Fruit fly (Drosophila melanogaster) whole organism, prepupa: ENCODE data around the gene janA.

ENCODE experiments used
- CG10631 ChIP-seq: fragments of 200-800 bp; sonication (Bioruptor generic); optimal IDR thresholded peaks from 2 replicates; lab custom pipeline; 2016; ENCODE audit warnings: missing biosample characterization, missing genetic modification characterization
- CG10669 ChIP-seq: fragments of 200-800 bp; sonication (Bioruptor generic); optimal IDR thresholded peaks from 3 replicates; lab custom pipeline; 2018; ENCODE audit warnings: missing biosample characterization, mild to moderate bottlenecking, missing genetic modification characterization, moderate library complexity
- CG11294 ChIP-seq: fragments of 200-800 bp; sonication (Bioruptor generic); IDR thresholded peaks from 2 replicates; pipeline ENCODE4 v1.3.6; 2022; ENCODE audit warnings: missing biosample characterization, missing genetic modification characterization
- CG11762 ChIP-seq: fragments of 200-800 bp; sonication (Bioruptor generic); optimal IDR thresholded peaks from 3 replicates; lab custom pipeline; 2016; ENCODE audit warnings: missing biosample characterization, missing genetic modification characterization; ENCODE audit not compliant: insufficient read depth
- CG11902 ChIP-seq: fragments of 200-800 bp; sonication (Bioruptor generic); optimal IDR thresholded peaks from 3 replicates; lab custom pipeline; 2016; ENCODE audit warnings: missing biosample characterization, missing genetic modification characterization
- CG15336 ChIP-seq: fragments of 200-800 bp; sonication (Bioruptor generic); IDR thresholded peaks from 2 replicates; pipeline ENCODE4 v1.3.6; 2022; ENCODE audit warnings: missing biosample characterization, missing genetic modification characterization
- CG1621 ChIP-seq: fragments of 200-800 bp; sonication (Bioruptor generic); optimal IDR thresholded peaks from 3 replicates; lab custom pipeline; 2018; ENCODE audit warnings: missing biosample characterization, mild to moderate bottlenecking, missing genetic modification characterization
- CG16779 ChIP-seq: fragments of 200-800 bp; sonication (Bioruptor generic); optimal IDR thresholded peaks from 3 replicates; lab custom pipeline; 2017; ENCODE audit warnings: missing biosample characterization, mild to moderate bottlenecking, missing genetic modification characterization
- CG3032 ChIP-seq: fragments of 200-800 bp; optimal IDR thresholded peaks from 2 replicates; lab custom pipeline; 2019; ENCODE audit warnings: missing biosample characterization, mild to moderate bottlenecking, missing genetic modification characterization, moderate library complexity
- CG31627 ChIP-seq: fragments of 200-800 bp; sonication (Bioruptor generic); optimal IDR thresholded peaks from 3 replicates; lab custom pipeline; 2016; ENCODE audit warnings: missing biosample characterization, missing genetic modification characterization
- CG34406 ChIP-seq: fragments of 200-800 bp; sonication (Bioruptor generic); optimal IDR thresholded peaks from 3 replicates; lab custom pipeline; 2016; ENCODE audit warnings: missing biosample characterization, missing genetic modification characterization
- CG3919 ChIP-seq: fragments of 200-800 bp; sonication (Bioruptor generic); optimal IDR thresholded peaks from 3 replicates; lab custom pipeline; 2016; ENCODE audit warnings: missing biosample characterization, missing genetic modification characterization
- CG4318 ChIP-seq: fragments of 200-800 bp; sonication (Bioruptor generic); optimal IDR thresholded peaks from 3 replicates; lab custom pipeline; 2017; ENCODE audit warnings: missing biosample characterization, mild to moderate bottlenecking, missing genetic modification characterization
- CG6163 ChIP-seq: fragments of 200-800 bp; sonication (Bioruptor generic); IDR thresholded peaks from 3 replicates; pipeline ENCODE4 v1.3.6; 2022; ENCODE audit warnings: missing biosample characterization, missing genetic modification characterization
- CG6276 ChIP-seq: fragments of 200-800 bp; sonication (Bioruptor generic); optimal IDR thresholded peaks from 2 replicates; lab custom pipeline; 2017; ENCODE audit warnings: missing biosample characterization, mild to moderate bottlenecking, missing genetic modification characterization
- CG6792 ChIP-seq: fragments of 200-800 bp; sonication (Bioruptor generic); optimal IDR thresholded peaks from 3 replicates; lab custom pipeline; 2016; ENCODE audit warnings: missing biosample characterization, missing genetic modification characterization
- CG6808 ChIP-seq: fragments of 200-800 bp; sonication (Bioruptor generic); optimal IDR thresholded peaks from 3 replicates; lab custom pipeline; 2017; ENCODE audit warnings: missing biosample characterization, missing genetic modification characterization, mild to moderate bottlenecking, moderate library complexity, missing genetic modification reagents
- CG6854 ChIP-seq: fragments of 200-800 bp; sonication (Bioruptor generic); optimal IDR thresholded peaks from 2 replicates; lab custom pipeline; 2017; ENCODE audit warnings: missing biosample characterization, mild to moderate bottlenecking, missing genetic modification characterization
- CG8119 ChIP-seq: fragments of 200-800 bp; sonication (Bioruptor generic); IDR thresholded peaks from 3 replicates; pipeline ENCODE4 v1.3.6; 2022; ENCODE audit warnings: missing biosample characterization, missing genetic modification characterization
- CG8632 ChIP-seq: fragments of 200-800 bp; sonication (Bioruptor generic); optimal IDR thresholded peaks from 3 replicates; lab custom pipeline; 2016; ENCODE audit warnings: missing biosample characterization, missing genetic modification characterization
- Eip75B ChIP-seq: fragments of 200-800 bp; sonication (Bioruptor generic); optimal IDR thresholded peaks from 3 replicates; lab custom pipeline; 2016; ENCODE audit warnings: missing biosample characterization, missing genetic modification characterization
- Eip78C ChIP-seq: fragments of 200-800 bp; sonication (Bioruptor generic); peaks from one replicate; lab custom pipeline; 2016; ENCODE audit warnings: missing biosample characterization, missing genetic modification characterization
- Ets21C ChIP-seq: fragments of 200-800 bp; sonication (Bioruptor generic); optimal IDR thresholded peaks from 3 replicates; lab custom pipeline; 2016; ENCODE audit warnings: missing biosample characterization, missing genetic modification characterization
- Ets96B ChIP-seq: fragments of 200-800 bp; optimal IDR thresholded peaks from 2 replicates; lab custom pipeline; 2019; ENCODE audit warnings: missing biosample characterization, mild to moderate bottlenecking, missing genetic modification characterization, moderate library complexity
- Gug ChIP-seq: fragments of 200-800 bp; sonication (Bioruptor generic); IDR thresholded peaks from 2 replicates; pipeline ENCODE4 v1.3.6; 2022; ENCODE audit warnings: missing biosample characterization, missing genetic modification characterization
- Hr38 ChIP-seq: sonication (Bioruptor generic); optimal IDR thresholded peaks from 2 replicates; lab custom pipeline; 2016; ENCODE audit warnings: missing biosample characterization, missing genetic modification characterization
- Hr39 ChIP-seq: fragments of 200-800 bp; sonication (Bioruptor generic); optimal IDR thresholded peaks from 2 replicates; lab custom pipeline; 2016; ENCODE audit warnings: missing biosample characterization, missing genetic modification characterization
- Hr4 ChIP-seq: fragments of 200-800 bp; sonication (Bioruptor generic); optimal IDR thresholded peaks from 3 replicates; lab custom pipeline; 2016; ENCODE audit warnings: missing biosample characterization, missing genetic modification characterization
- OdsH ChIP-seq: fragments of 200-800 bp; sonication (Bioruptor generic); optimal IDR thresholded peaks from 3 replicates; lab custom pipeline; 2016; ENCODE audit warnings: missing biosample characterization, missing genetic modification characterization
- Smox ChIP-seq: fragments of 200-800 bp; sonication (Bioruptor generic); optimal IDR thresholded peaks from 3 replicates; lab custom pipeline; 2016; ENCODE audit warnings: missing biosample characterization, missing genetic modification characterization
- Sox102F ChIP-seq: fragments of 200-800 bp; sonication (Bioruptor generic); optimal IDR thresholded peaks from 2 replicates; lab custom pipeline; 2016; ENCODE audit warnings: missing biosample characterization, mild to moderate bottlenecking, missing genetic modification characterization
- Sox14 ChIP-seq: fragments of 200-800 bp; sonication (Bioruptor generic); optimal IDR thresholded peaks from 3 replicates; lab custom pipeline; 2016; ENCODE audit warnings: missing biosample characterization, missing genetic modification characterization
- Sox15 ChIP-seq: fragments of 200-800 bp; sonication (Bioruptor generic); optimal IDR thresholded peaks from 3 replicates; lab custom pipeline; 2016; ENCODE audit warnings: missing biosample characterization, missing genetic modification characterization
- acj6 ChIP-seq: fragments of 200-800 bp; sonication (Bioruptor generic); optimal IDR thresholded peaks from 3 replicates; lab custom pipeline; 2016; ENCODE audit warnings: missing biosample characterization, missing genetic modification characterization
- cyc ChIP-seq: fragments of 200-800 bp; sonication (Bioruptor generic); optimal IDR thresholded peaks from 3 replicates; lab custom pipeline; 2016; ENCODE audit warnings: missing biosample characterization, missing genetic modification characterization
- dac ChIP-seq: fragments of 200-800 bp; sonication (Bioruptor generic); optimal IDR thresholded peaks from 2 replicates; lab custom pipeline; 2017; ENCODE audit warnings: missing biosample characterization, mild to moderate bottlenecking, missing genetic modification characterization
- dsx ChIP-seq: fragments of 200-800 bp; optimal IDR thresholded peaks from 3 replicates; lab custom pipeline; 2019; ENCODE audit warnings: missing biosample characterization, mild to moderate bottlenecking, missing genetic modification characterization, moderate library complexity; ENCODE audit not compliant: poor library complexity, severe bottlenecking
- eg ChIP-seq: fragments of 200-800 bp; sonication (Bioruptor generic); IDR thresholded peaks from 3 replicates; pipeline ENCODE4 v1.3.6; 2022; ENCODE audit warnings: missing biosample characterization, missing genetic modification characterization
- esn ChIP-seq: fragments of 200-800 bp; sonication (Bioruptor generic); optimal IDR thresholded peaks from 2 replicates; lab custom pipeline; 2016; ENCODE audit warnings: missing biosample characterization, mild to moderate bottlenecking, missing genetic modification characterization, moderate library complexity
- fd59A ChIP-seq: fragments of 200-800 bp; sonication (Bioruptor generic); optimal IDR thresholded peaks from 2 replicates; lab custom pipeline; 2017; ENCODE audit warnings: missing biosample characterization, mild to moderate bottlenecking, missing genetic modification characterization, missing genetic modification reagents
- fd85E ChIP-seq: fragments of 200-800 bp; sonication (Bioruptor generic); optimal IDR thresholded peaks from 3 replicates; lab custom pipeline; 2016; ENCODE audit warnings: missing biosample characterization, missing genetic modification characterization
- fkh ChIP-seq: fragments of 200-800 bp; sonication (Bioruptor generic); optimal IDR thresholded peaks from 3 replicates; lab custom pipeline; 2017; ENCODE audit warnings: missing biosample characterization, mild to moderate bottlenecking, missing genetic modification characterization, moderate library complexity
- lz ChIP-seq: fragments of 200-800 bp; sonication (Bioruptor generic); optimal IDR thresholded peaks from 3 replicates; lab custom pipeline; 2016; ENCODE audit warnings: missing biosample characterization, missing genetic modification characterization
- salr ChIP-seq, 2 experiments: fragments of 200-800 bp; sonication (Bioruptor generic); optimal IDR thresholded peaks; 3 replicates each; lab custom pipeline; 2016 to 2018; ENCODE audit warnings: missing biosample characterization in 2 of 2, missing genetic modification characterization in 2 of 2, mild to moderate bottlenecking in 1 of 2

janA gene

dm6 chr3R:30046029-30047001, 7.0 kb upstream of the janA start, which contains the start of the genes RpL32 and CG7943 (continued):
- TF ChIP-seq Ets96B (tag; lab: Kevin White, UChicago) (peak; percentile 86), fkh (peak; percentile 82), CG8119 (peak; percentile 81), dac (GFP tag; lab: Kevin White, UChicago) (peak; percentile 80), fd59A (GFP tag; lab: Kevin White, UChicago) (peak; percentile 78), OdsH (peak; percentile 92), CG6276 (GFP tag; lab: Kevin White, UChicago) (no peak), Eip78C (peak; percentile 97), CG10631 (peak; percentile 92), CG31627 (GFP tag; lab: Kevin White, UChicago) (peak; percentile 96), CG11762 (GFP tag; lab: Kevin White, UChicago) (peak; percentile 88), CG4318 (GFP tag; lab: Kevin White, UChicago) (no peak), CG6854 (peak; percentile 93)

DNA sequence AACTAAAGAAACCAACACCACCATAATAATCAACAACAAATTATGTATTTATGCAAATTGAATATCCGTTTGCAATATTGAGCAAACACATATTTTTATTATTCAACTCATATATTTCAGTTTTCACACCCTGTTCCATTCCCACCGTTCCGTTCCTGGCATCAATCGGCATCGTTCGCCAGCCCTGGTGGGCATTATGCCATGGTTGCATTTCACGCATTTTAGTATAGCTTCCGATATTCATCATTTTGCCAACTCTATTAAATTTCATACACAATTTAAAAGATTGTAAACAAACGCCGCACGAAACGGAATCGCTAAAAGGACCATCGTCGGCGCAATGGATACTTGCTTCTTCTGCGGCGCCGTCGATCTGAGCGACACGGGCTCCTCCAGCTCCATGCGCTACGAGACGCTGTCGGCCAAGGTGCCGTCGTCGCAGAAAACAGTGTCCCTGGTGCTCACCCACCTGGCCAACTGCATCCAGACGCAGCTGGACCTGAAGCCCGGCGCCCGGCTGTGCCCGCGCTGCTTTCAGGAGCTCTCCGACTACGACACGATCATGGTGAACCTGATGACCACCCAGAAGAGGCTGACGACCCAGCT, 3.9 kb upstream of the janA start, which contains the start of gene Sry-delta:
Gene Sry-delta (plus strand): TSS at position 203 of the 606 bp plus-strand sequence.
- TF ChIP-seq CG6854 (peak; percentile 57), Sox102F (no peak), Hr38 (GFP tag; lab: Kevin White, UChicago) (no peak), Sox15 (GFP tag; lab: Kevin White, UChicago) (peak; percentile 39), cyc (GFP tag; lab: Kevin White, UChicago) (peak; percentile 78), CG6163 (GFP tag; lab: Robert Waterston, UW) (peak; percentile 77), Hr4 (GFP tag; lab: Kevin White, UChicago) (no peak), CG34406 (GFP tag; lab: Kevin White, UChicago) (peak; percentile 48), CG3032 (tag; lab: Kevin White, UChicago) (peak; percentile 68), Smox (GFP tag; lab: Kevin White, UChicago) (no peak), CG6276 (GFP tag; lab: Kevin White, UChicago) (no peak), CG31627 (GFP tag; lab: Kevin White, UChicago) (peak; percentile 84), CG3919 (no peak), CG11902 (GFP tag; lab: Kevin White, UChicago) (no peak), CG11762 (GFP tag; lab: Kevin White, UChicago) (peak; percentile 8), CG8119 (no peak), lz (GFP tag; lab: Kevin White, UChicago) (peak; percentile 79), Gug (GFP tag; lab: Robert Waterston, UW) (peak; percentile 46), acj6 (no peak), dsx (GFP tag; lab: Kevin White, UChicago) (peak; percentile 41), CG10669 (GFP tag; lab: Kevin White, UChicago) (no peak), Hr39 (GFP tag; lab: Kevin White, UChicago) (peak; percentile 81), fd85E (GFP tag; lab: Kevin White, UChicago) (no peak), salr (GFP tag; optimal IDR thresholded peaks at IDR 0.05; lab: Kevin White, UChicago) (peak in 1 of 2 experiments; percentile 46), CG6808 (GFP tag; lab: Kevin White, UChicago) (no peak), CG10631 (no peak), Sox14 (GFP tag; lab: Kevin White, UChicago) (no peak), Ets21C (no peak), CG1621 (tag; lab: Kevin White, UChicago) (no peak), esn (GFP tag; lab: Kevin White, UChicago) (peak; percentile 79), Eip78C (peak; percentile 21), CG15336 (GFP tag; lab: Robert Waterston, UW) (no peak), eg (GFP tag; lab: Robert Waterston, UW) (peak; percentile 41; the same call in 1 of the 3 replicates), Eip75B (no peak), fd59A (GFP tag; lab: Kevin White, UChicago) (no peak), CG16779 (tag; lab: Kevin White, UChicago) (no peak), fkh (peak; percentile 61), CG6792 (peak; percentile 44), CG8632 (GFP tag; lab: Kevin White, UChicago) (no peak), Ets96B (tag; lab: Kevin White, UChicago) (no peak), CG11294 (GFP tag; lab: Robert Waterston, UW) (no peak)
- TF ChIP-seq, all 60 proteins: peak for 18
